Fruit fly (Drosophila melanogaster): Measurements from ENCODE around the gene Pldn.
A peak's percentile ranks its signal among the peaks of the same experiment; 100 is the strongest.

Gene Pldn

dm6 chr3L:11707978-11708632 is 16.9 kb upstream of the Pldn start, which contains the start of gene CG11658 (continued):
- TF ChIP-seq Trl (optimal IDR thresholded peaks at IDR 0.05) = peak; percentile 91 to 98
- no peak for TF ChIP-seq Trl (GFP tag; optimal IDR thresholded peaks at IDR 0.05)
- TF ChIP-seq CG7556 (GFP tag; optimal IDR thresholded peaks at IDR 0.05) = peak; percentile 13
- TF ChIP-seq CG14050 (GFP tag; IDR thresholded peaks at IDR 0.05) = no peak; the same call in 2 of the 3 replicates
- peak; percentile 59 for TF ChIP-seq eyg (GFP tag; optimal IDR thresholded peaks at IDR 0.05)
- TF ChIP-seq unc-4 (GFP tag; IDR thresholded peaks at IDR 0.05; ENCODE audit: partially characterized antibody) = 0 out of 2 replicates have a peak, but pooled peaks have one; percentile 20
- TF ChIP-seq Myb (GFP tag; optimal IDR thresholded peaks at IDR 0.05) = peak; percentile 82
- TF ChIP-seq CG13624 (GFP tag; optimal IDR thresholded peaks at IDR 0.05) = peak; percentile 74
- TF ChIP-seq Lpt (GFP tag; optimal IDR thresholded peaks at IDR 0.05) = no peak
- peak in 1 of 2 experiments; percentile 25 for TF ChIP-seq Hr78 (GFP tag; optimal IDR thresholded peaks at IDR 0.05)
- TF ChIP-seq Max (GFP tag; optimal IDR thresholded peaks at IDR 0.05) = peak; percentile 26
- TF ChIP-seq ttk (GFP tag; IDR thresholded peaks at IDR 0.05) = no peak
- TF ChIP-seq grau (tag; optimal IDR thresholded peaks at IDR 0.05) = peak; percentile 73
- TF ChIP-seq CG11398 (GFP tag; optimal IDR thresholded peaks at IDR 0.05) = peak; percentile 22
- peak; percentile 31 for TF ChIP-seq chm (GFP tag; IDR thresholded peaks at IDR 0.05)
- peak; percentile 4 for TF ChIP-seq Rfx (GFP tag; IDR thresholded peaks at IDR 0.05)
- TF ChIP-seq bab2 (GFP tag; optimal IDR thresholded peaks at IDR 0.05) = no peak
- peak; percentile 10 for TF ChIP-seq org-1 (GFP tag; optimal IDR thresholded peaks at IDR 0.05)
- peak; percentile 8 for TF ChIP-seq sd (tag; optimal IDR thresholded peaks at IDR 0.05)
- no peak for TF ChIP-seq dmrt99B (tag; optimal IDR thresholded peaks at IDR 0.05)
- TF ChIP-seq Vsx1 (GFP tag; optimal IDR thresholded peaks at IDR 0.05) = no peak
- TF ChIP-seq Nf-YC (tag; optimal IDR thresholded peaks at IDR 0.05) = peak; percentile 40
- peak; percentile 60 for TF ChIP-seq CG12659 (GFP tag; optimal IDR thresholded peaks at IDR 0.05)
- peak; percentile 23 for TF ChIP-seq CG18599 (GFP tag; optimal IDR thresholded peaks at IDR 0.05)
- no peak; the same call in 1 of the 2 replicates for TF ChIP-seq ranshi (GFP tag; IDR thresholded peaks at IDR 0.05)
- 0 out of 2 replicates have a peak, but pooled peaks have one; percentile 8 for TF ChIP-seq CG11247 (GFP tag; IDR thresholded peaks at IDR 0.05)
- no peak for TF ChIP-seq CG15514 (GFP tag; optimal IDR thresholded peaks at IDR 0.05)
- no peak for TF ChIP-seq btn (GFP tag; optimal IDR thresholded peaks at IDR 0.05)
- TF ChIP-seq nerfin-2 (GFP tag; IDR thresholded peaks at IDR 0.05; ENCODE audit: partially characterized antibody) = peak; percentile 59; the same call in 1 of the 2 replicates
- no peak for TF ChIP-seq Dip3 (GFP tag; optimal IDR thresholded peaks at IDR 0.05)
- TF ChIP-seq CG17328 (GFP tag; IDR thresholded peaks at IDR 0.05) = peak; percentile 4; the same call in 1 of the 2 replicates
- peak; percentile 23 for TF ChIP-seq CG12071 (GFP tag; optimal IDR thresholded peaks at IDR 0.05)
- no peak for TF ChIP-seq CG2889 (GFP tag; IDR thresholded peaks at IDR 0.05)
- peak; percentile 64; the same call in 1 of the 3 replicates for TF ChIP-seq CG34422 (GFP tag; IDR thresholded peaks at IDR 0.05)
- 0 out of 2 replicates have a peak, but pooled peaks have one; percentile 9 for TF ChIP-seq CG5953 (GFP tag; IDR thresholded peaks at IDR 0.05)
- TF ChIP-seq CG33213 (GFP tag; optimal IDR thresholded peaks at IDR 0.05) = no peak
- 0 out of 2 replicates have a peak, but pooled peaks have one; percentile 12 for TF ChIP-seq CG42726 (GFP tag; IDR thresholded peaks at IDR 0.05; ENCODE audit: partially characterized antibody)
- peak; percentile 95 for TF ChIP-seq CG32767 (GFP tag; IDR thresholded peaks at IDR 0.05)
- TF ChIP-seq CG14860 (GFP tag; IDR thresholded peaks at IDR 0.05; ENCODE audit: partially characterized antibody) = 0 out of 3 replicates have a peak, but pooled peaks have one; percentile 21
- no peak for TF ChIP-seq sob (GFP tag; IDR thresholded peaks at IDR 0.05)
- TF ChIP-seq trem (tag; optimal IDR thresholded peaks at IDR 0.05) = no peak
- TF ChIP-seq ci (GFP tag; IDR thresholded peaks at IDR 0.05) = peak; percentile 26
- TF ChIP-seq CG15011 (GFP tag; optimal IDR thresholded peaks at IDR 0.05) = no peak
- TF ChIP-seq Atf6 (GFP tag; IDR thresholded peaks at IDR 0.05) = peak; percentile 54; the same call in 1 of the 2 replicates
- no peak for TF ChIP-seq CG16863 (GFP tag; optimal IDR thresholded peaks at IDR 0.05)
- TF ChIP-seq CG14014 (GFP tag; IDR thresholded peaks at IDR 0.05) = peak; percentile 40; the same call in 1 of the 2 replicates
- no peak for TF ChIP-seq nmo (GFP tag; optimal IDR thresholded peaks at IDR 0.05)
- TF ChIP-seq jing (GFP tag; optimal IDR thresholded peaks at IDR 0.05) = no peak
- peak; percentile 100 for TF ChIP-seq crol (GFP tag; IDR thresholded peaks at IDR 0.05)

All from whole organism, embryonic.